Worm (Caenorhabditis elegans) whole organism, L4/young adult: Measurements from ENCODE around the gene F01G4.4.

Experiments
- W03F9.2 ChIP-seq: fragments of 150-350 bp; optimal IDR thresholded peaks from 2 replicates; lab custom pipeline; 2014; ENCODE audit warnings: missing biosample characterization, missing genetic modification characterization
- dao-5 ChIP-seq: sonication (generic microtip); optimal IDR thresholded peaks from 2 replicates; lab custom pipeline; 2016; ENCODE audit warnings: missing genotype, missing genetic modification characterization, moderate library complexity, missing compliant biosample characterization
- him-1 ChIP-seq: sonication (generic microtip); optimal IDR thresholded peaks from 2 replicates; lab custom pipeline; 2016; ENCODE audit warnings: missing genotype, missing genetic modification reagents, missing genetic modification characterization, missing compliant biosample characterization

DNA sequence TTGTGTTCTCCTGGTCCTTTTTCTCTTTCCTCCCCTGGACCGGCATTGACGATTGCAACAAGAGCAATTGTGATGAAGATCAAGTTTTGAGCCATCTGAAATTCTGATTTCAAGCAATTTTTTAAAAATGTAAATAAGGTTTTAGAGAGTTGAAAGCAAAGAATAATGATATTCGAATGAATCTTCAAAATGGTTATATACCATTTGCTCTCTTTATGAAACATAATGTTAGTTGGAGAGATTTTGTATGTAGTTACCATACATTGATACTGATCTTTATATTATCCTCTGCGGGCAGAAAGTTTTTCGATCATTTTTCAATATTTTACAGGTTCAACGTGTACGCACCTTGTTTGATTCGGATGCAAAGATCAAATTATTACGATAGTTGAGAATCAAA lies 37.4 kb upstream of the F01G4.4 start, which contains the start of gene srlf-24:
- no peak for TF ChIP-seq dao-5 (tag; lab: Kevin White, UChicago)
- TF ChIP-seq W03F9.2 (tag; lab: Kevin White, UChicago): no peak
- no peak for TF ChIP-seq him-1 (tag; lab: Kevin White, UChicago)
